Worm (Caenorhabditis elegans): ENCODE results near the gene rnp-3.

ce11 chrIV:4162121-4162520, 11.8 kb upstream of the rnp-3 start, which contains the start of gene scrm-5:
- no peak for TF ChIP-seq R02D3.7 (tag; optimal IDR thresholded peaks at IDR 0.05)
- TF ChIP-seq ztf-4 (tag; optimal IDR thresholded peaks at IDR 0.05), result no peak
- no peak for TF ChIP-seq tbx-2 (tag; optimal IDR thresholded peaks at IDR 0.05)
- no peak for TF ChIP-seq aly-2 (tag; optimal IDR thresholded peaks at IDR 0.05)
- TF ChIP-seq ceh-82 (tag; optimal IDR thresholded peaks at IDR 0.05), result no peak
